Worm (Caenorhabditis elegans): Measurements from ENCODE around the gene tank-1.

ce11 chrV:1235355-1235754, 50.2 kb downstream of the tank-1 start, which contains the start of gene madd-2:
- TF ChIP-seq unc-55 (GFP tag; optimal IDR thresholded peaks at IDR 0.05), result no peak
- TF ChIP-seq fos-1 (tag; optimal IDR thresholded peaks at IDR 0.05), result no peak
- no peak for TF ChIP-seq mab-5 (tag; optimal IDR thresholded peaks at IDR 0.05)
- TF ChIP-seq elt-1 (tag; optimal IDR thresholded peaks at IDR 0.05), result no peak
- TF ChIP-seq Y55F3AM.14 (GFP tag; optimal IDR thresholded peaks at IDR 0.05), result no peak
- TF ChIP-seq ztf-11 (tag; optimal IDR thresholded peaks at IDR 0.05), result no peak
